Fruit fly (Drosophila melanogaster): ENCODE measurements around the gene CG2218.

CG2218 gene

dm6 chr3R:30387515-30388178 lies 40.4 kb downstream of the CG2218 start, which contains the start of the genes Fer2LCH and Fer1HCH (continued):
- TF ChIP-seq CG17612 (GFP tag; IDR thresholded peaks at IDR 0.05) = no peak
- TF ChIP-seq sna (GFP tag; IDR thresholded peaks at IDR 0.05; ENCODE audit: partially characterized antibody) = no peak
- no peak for TF ChIP-seq CG3995 (GFP tag; optimal IDR thresholded peaks at IDR 0.05)
- TF ChIP-seq dpn (GFP tag; optimal IDR thresholded peaks at IDR 0.05) = no peak
- TF ChIP-seq sr (GFP tag; IDR thresholded peaks at IDR 0.05) = no peak
- TF ChIP-seq zen (tag; optimal IDR thresholded peaks at IDR 0.05) = no peak
- no peak for TF ChIP-seq stc (GFP tag; IDR thresholded peaks at IDR 0.05)
- TF ChIP-seq CG4617 (GFP tag; optimal IDR thresholded peaks at IDR 0.05; ENCODE audit: borderline replicate concordance) = no peak
- no peak for TF ChIP-seq CG9215 (GFP tag; IDR thresholded peaks at IDR 0.05)
- TF ChIP-seq CG10147 (GFP tag; optimal IDR thresholded peaks at IDR 0.05) = no peak
- TF ChIP-seq CG10321 (GFP tag; IDR thresholded peaks at IDR 0.05) = no peak
- no peak for TF ChIP-seq lab (GFP tag; optimal IDR thresholded peaks at IDR 0.05)
- TF ChIP-seq NFAT (GFP tag; IDR thresholded peaks at IDR 0.05) = peak; percentile 34; the same call in 1 of the 2 replicates
- no peak for TF ChIP-seq CG8924 (tag; optimal IDR thresholded peaks at IDR 0.05)
- no peak for TF ChIP-seq fu2 (GFP tag; optimal IDR thresholded peaks at IDR 0.05)
- no peak for TF ChIP-seq CG30020 (tag; optimal IDR thresholded peaks at IDR 0.05)
- no peak for TF ChIP-seq tin (GFP tag; optimal IDR thresholded peaks at IDR 0.05)
- TF ChIP-seq E2f1 (GFP tag; IDR thresholded peaks at IDR 0.05) = no peak
- no peak for TF ChIP-seq row (GFP tag; IDR thresholded peaks at IDR 0.05)
- no peak for TF ChIP-seq Asciz (GFP tag; optimal IDR thresholded peaks at IDR 0.05)
- no peak for TF ChIP-seq twi (tag; optimal IDR thresholded peaks at IDR 0.05)
- TF ChIP-seq br (optimal IDR thresholded peaks at IDR 0.05) = no peak
- no peak for TF ChIP-seq CG9609 (GFP tag; optimal IDR thresholded peaks at IDR 0.05)
- TF ChIP-seq CkIIα-i1 (GFP tag; IDR thresholded peaks at IDR 0.05) = no peak
- TF ChIP-seq HLH4C (GFP tag; IDR thresholded peaks at IDR 0.05; ENCODE audit: partially characterized antibody) = peak; percentile 13; the same call in 1 of the 3 replicates
- no peak for TF ChIP-seq ato (GFP tag; IDR thresholded peaks at IDR 0.05; ENCODE audit: partially characterized antibody)
- TF ChIP-seq Mes4 (GFP tag; optimal IDR thresholded peaks at IDR 0.05) = no peak
- no peak for TF ChIP-seq chm (GFP tag; IDR thresholded peaks at IDR 0.05)
- no peak for TF ChIP-seq Sry-β (GFP tag; optimal IDR thresholded peaks at IDR 0.05)
- no peak for TF ChIP-seq Myb (GFP tag; optimal IDR thresholded peaks at IDR 0.05)
- TF ChIP-seq inv (GFP tag; IDR thresholded peaks at IDR 0.05; ENCODE audit: partially characterized antibody) = peak; percentile 28; the same call in 1 of the 2 replicates
- no peak for TF ChIP-seq tgo (GFP tag; IDR thresholded peaks at IDR 0.05)
- TF ChIP-seq emc (GFP tag; optimal IDR thresholded peaks at IDR 0.05) = no peak

DNA sequence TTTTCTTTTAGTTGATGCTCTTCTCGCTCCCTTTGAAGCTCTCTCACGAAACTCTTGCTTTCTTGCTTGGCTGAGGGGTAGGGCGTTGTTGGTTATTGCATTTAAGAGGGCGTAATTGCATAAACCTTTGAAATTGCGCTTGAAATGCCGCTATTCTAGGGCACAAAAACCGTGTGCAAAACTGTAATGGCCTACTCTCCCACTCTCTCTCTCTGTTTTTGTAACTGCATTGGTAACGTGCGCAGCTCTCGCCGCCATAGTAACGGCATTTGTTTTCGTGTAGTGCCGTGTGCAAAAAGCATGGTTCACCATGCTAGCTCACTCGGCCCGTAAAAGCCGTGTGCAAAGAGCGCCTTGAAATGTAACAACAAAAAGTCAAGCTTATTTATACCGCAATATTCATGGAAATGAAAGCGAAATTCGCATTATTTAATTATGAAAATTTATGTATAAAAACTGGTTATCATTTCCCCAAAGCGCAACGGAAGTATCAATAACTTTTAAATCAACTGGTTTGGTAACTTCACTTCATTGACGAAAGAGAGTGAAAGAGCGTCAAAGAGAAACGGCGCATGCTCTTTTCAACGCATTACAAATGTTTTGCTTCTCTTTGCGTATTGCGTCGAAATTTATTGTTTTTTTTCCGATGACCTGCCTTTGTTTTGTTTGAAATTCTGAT lies 41.2 kb downstream of the CG2218 start:
- TF ChIP-seq ttk (GFP tag; IDR thresholded peaks at IDR 0.05) = no peak
- no peak for TF ChIP-seq Oli (tag; optimal IDR thresholded peaks at IDR 0.05)
- no peak for TF ChIP-seq slou (GFP tag; optimal IDR thresholded peaks at IDR 0.05)
- 0 out of 2 replicates have a peak, but pooled peaks have one; percentile 28 for TF ChIP-seq aop (GFP tag; IDR thresholded peaks at IDR 0.05)
- TF ChIP-seq ERR (GFP tag; optimal IDR thresholded peaks at IDR 0.05) = no peak
- no peak for TF ChIP-seq Gsc (GFP tag; IDR thresholded peaks at IDR 0.05)
- no peak for TF ChIP-seq CG2129 (GFP tag; IDR thresholded peaks at IDR 0.05; ENCODE audit: partially characterized antibody)
- TF ChIP-seq ham (GFP tag; IDR thresholded peaks at IDR 0.05) = no peak
- TF ChIP-seq CG14667 (GFP tag; IDR thresholded peaks at IDR 0.05) = no peak
- TF ChIP-seq CG11093 (GFP tag; IDR thresholded peaks at IDR 0.05) = no peak
- peak; percentile 16; the same call in 1 of the 3 replicates for TF ChIP-seq so (GFP tag; IDR thresholded peaks at IDR 0.05)
- no peak for TF ChIP-seq row (GFP tag; IDR thresholded peaks at IDR 0.05)
- no peak for TF ChIP-seq Ada2b (GFP tag; IDR thresholded peaks at IDR 0.05)
- no peak for TF ChIP-seq CG16813 (GFP tag; IDR thresholded peaks at IDR 0.05; ENCODE audit: partially characterized antibody)
- TF ChIP-seq CG3281 (GFP tag; optimal IDR thresholded peaks at IDR 0.05) = no peak
- no peak for TF ChIP-seq CG2875 (GFP tag; optimal IDR thresholded peaks at IDR 0.05)
- no peak for TF ChIP-seq CG10543 (GFP tag; optimal IDR thresholded peaks at IDR 0.05)
- peak; percentile 12 for TF ChIP-seq dm (GFP tag; optimal IDR thresholded peaks at IDR 0.05)
- no peak for TF ChIP-seq hkb (optimal IDR thresholded peaks at IDR 0.05)
- no peak for TF ChIP-seq hkb (GFP tag; IDR thresholded peaks at IDR 0.05)
